Fruit fly (Drosophila melanogaster): Measurements from ENCODE around the gene Cph.

Gene Cph

DNA sequence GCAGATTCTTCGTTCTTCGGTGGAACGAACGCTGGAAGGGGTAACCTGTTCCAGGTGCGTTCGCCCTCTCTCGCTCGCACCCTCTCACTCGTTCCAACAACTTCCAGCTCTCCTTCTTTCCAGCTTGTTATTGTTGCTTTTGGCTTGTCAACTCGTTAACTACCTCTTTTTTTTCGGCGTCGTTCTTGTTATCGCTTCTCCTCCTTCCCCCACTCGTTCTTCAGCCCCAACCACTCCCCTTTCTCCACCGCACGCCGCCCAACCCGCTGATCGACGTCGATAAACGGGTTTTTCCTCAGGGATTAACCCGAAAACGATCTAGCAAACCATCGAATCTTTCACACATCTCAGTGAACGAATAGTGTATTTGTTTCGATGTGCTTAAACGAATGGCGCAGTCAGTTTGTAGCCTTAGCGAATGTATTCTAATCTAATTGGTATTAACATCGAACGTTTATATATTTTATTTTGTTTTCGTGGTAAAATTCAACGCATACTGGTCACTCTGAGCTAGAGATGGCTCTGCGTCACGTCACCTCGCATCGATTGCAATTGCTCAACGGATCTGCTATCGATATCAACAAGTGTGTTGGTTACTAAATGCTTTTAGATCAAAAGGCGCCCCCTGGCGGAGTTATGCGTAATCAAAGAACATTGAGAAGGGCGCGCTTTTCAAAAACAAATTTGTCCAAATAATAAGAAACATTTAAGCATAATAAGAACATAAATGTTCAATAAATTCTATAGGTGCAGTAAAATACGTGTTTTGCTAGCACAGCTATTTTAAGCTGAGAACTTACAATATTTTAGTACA lies 27.5 kb upstream of the Cph start, which contains the start of gene fz4 (continued):
- TF ChIP-seq ato (GFP tag; IDR thresholded peaks at IDR 0.05; ENCODE audit: partially characterized antibody), result peak; percentile 62; the same call in 1 of the 2 replicates
- peak; percentile 90 for TF ChIP-seq Bgb (GFP tag; IDR thresholded peaks at IDR 0.05; ENCODE audit: partially characterized antibody)
- no peak for TF ChIP-seq CG2199 (GFP tag; IDR thresholded peaks at IDR 0.05)
- peak; percentile 60 for TF ChIP-seq Aef1 (GFP tag; IDR thresholded peaks at IDR 0.05)
- no peak for TF ChIP-seq CG31388 (GFP tag; optimal IDR thresholded peaks at IDR 0.05)
- no peak for TF ChIP-seq ewg (GFP tag; optimal IDR thresholded peaks at IDR 0.05)
- TF ChIP-seq Tbp (GFP tag; optimal IDR thresholded peaks at IDR 0.05), result no peak
- peak; percentile 78 for TF ChIP-seq BEAF-32 (GFP tag; optimal IDR thresholded peaks at IDR 0.05)
- no peak for TF ChIP-seq CG9817 (tag; optimal IDR thresholded peaks at IDR 0.05)
- TF ChIP-seq gcm2 (GFP tag; optimal IDR thresholded peaks at IDR 0.05), result no peak
- no peak for TF ChIP-seq abd-A (tag; optimal IDR thresholded peaks at IDR 0.05)
- TF ChIP-seq CG17612 (GFP tag; IDR thresholded peaks at IDR 0.05), result no peak
- 0 out of 2 replicates have a peak, but pooled peaks have one; percentile 14 for TF ChIP-seq Ptx1 (GFP tag; IDR thresholded peaks at IDR 0.05)
- TF ChIP-seq CG17359 (tag; optimal IDR thresholded peaks at IDR 0.05), result no peak
- TF ChIP-seq CG43689 (GFP tag; IDR thresholded peaks at IDR 0.05), result no peak
- no peak; the same call in 3 of the 4 replicates for TF ChIP-seq Gug (GFP tag; IDR thresholded peaks at IDR 0.05)
- no peak for TF ChIP-seq p53 (GFP tag; optimal IDR thresholded peaks at IDR 0.05)
- peak; percentile 80 for TF ChIP-seq Scr (GFP tag; IDR thresholded peaks at IDR 0.05; ENCODE audit: partially characterized antibody)
- TF ChIP-seq CHES-1-like (GFP tag; optimal IDR thresholded peaks at IDR 0.05), result no peak
- TF ChIP-seq Blimp-1 (GFP tag; optimal IDR thresholded peaks at IDR 0.05), result no peak
- no peak for TF ChIP-seq jumu (GFP tag; optimal IDR thresholded peaks at IDR 0.05)
- TF ChIP-seq MESR4 (GFP tag; optimal IDR thresholded peaks at IDR 0.05), result peak; percentile 76
- TF ChIP-seq CG2202 (tag; optimal IDR thresholded peaks at IDR 0.05), result no peak
- peak; percentile 34; the same call in 1 of the 2 replicates for TF ChIP-seq MBD-R2 (GFP tag; IDR thresholded peaks at IDR 0.05)
- peak; percentile 94 for TF ChIP-seq CTCF (GFP tag; optimal IDR thresholded peaks at IDR 0.05)
- no peak for TF ChIP-seq tgo (GFP tag; IDR thresholded peaks at IDR 0.05)
- no peak for TF ChIP-seq ranshi (GFP tag; IDR thresholded peaks at IDR 0.05)
- TF ChIP-seq CG14860 (GFP tag; IDR thresholded peaks at IDR 0.05; ENCODE audit: partially characterized antibody), result peak; percentile 67
- TF ChIP-seq CG6791 (GFP tag; IDR thresholded peaks at IDR 0.05; ENCODE audit: partially characterized antibody), result peak; percentile 81
- TF ChIP-seq CG1233 (GFP tag; optimal IDR thresholded peaks at IDR 0.05), result no peak
- no peak for TF ChIP-seq CG9727 (GFP tag; optimal IDR thresholded peaks at IDR 0.05)
- no peak for TF ChIP-seq dan (GFP tag; IDR thresholded peaks at IDR 0.05)
- TF ChIP-seq Lpt (GFP tag; optimal IDR thresholded peaks at IDR 0.05), result no peak
- TF ChIP-seq CG4617 (GFP tag; optimal IDR thresholded peaks at IDR 0.05; ENCODE audit: borderline replicate concordance), result peak; percentile 69
- no peak for TF ChIP-seq CG11504 (tag; optimal IDR thresholded peaks at IDR 0.05)
- no peak for TF ChIP-seq Nf-YA (GFP tag; IDR thresholded peaks at IDR 0.05)
- no peak for TF ChIP-seq CG11093 (GFP tag; IDR thresholded peaks at IDR 0.05)
- TF ChIP-seq scrt (GFP tag; optimal IDR thresholded peaks at IDR 0.05), result peak; percentile 38
- peak; percentile 47; the same call in 1 of the 2 replicates for TF ChIP-seq CG3847 (GFP tag; IDR thresholded peaks at IDR 0.05)
- peak; percentile 85 for TF ChIP-seq grn (GFP tag; optimal IDR thresholded peaks at IDR 0.05)
- peak; percentile 22 for TF ChIP-seq Myb (GFP tag; optimal IDR thresholded peaks at IDR 0.05)
- no peak for TF ChIP-seq CG6272 (GFP tag; IDR thresholded peaks at IDR 0.05)
- TF ChIP-seq Lim3 (GFP tag; IDR thresholded peaks at IDR 0.05), result no peak
- no peak for TF ChIP-seq en (GFP tag; optimal IDR thresholded peaks at IDR 0.05)
- peak; percentile 63 for TF ChIP-seq Sin3A (optimal IDR thresholded peaks at IDR 0.05)
- no peak for TF ChIP-seq CG32532 (GFP tag; IDR thresholded peaks at IDR 0.05)
- TF ChIP-seq vvl (GFP tag; IDR thresholded peaks at IDR 0.05), result 0 out of 2 replicates have a peak, but pooled peaks have one; percentile 11
- TF ChIP-seq Spps (tag; optimal IDR thresholded peaks at IDR 0.05), result no peak
- peak; percentile 61 for TF ChIP-seq nom (GFP tag; optimal IDR thresholded peaks at IDR 0.05)
- TF ChIP-seq wek (GFP tag; optimal IDR thresholded peaks at IDR 0.05), result no peak
